Fruit fly (Drosophila melanogaster): Measurements from ENCODE around the gene CG9231.

Gene CG9231

dm6 chr3L:19618072-19618958 lies 32.5 kb upstream of the CG9231 start, which contains the start of gene asf1 (continued):
- TF ChIP-seq chm (GFP tag; IDR thresholded peaks at IDR 0.05) = no peak
- TF ChIP-seq z (GFP tag; IDR thresholded peaks at IDR 0.05) = no peak
- TF ChIP-seq Stat92E (GFP tag; optimal IDR thresholded peaks at IDR 0.05) = peak in 1 of 3 experiments; percentile 20
- TF ChIP-seq CG1233 (GFP tag; optimal IDR thresholded peaks at IDR 0.05) = no peak
- peak; percentile 68 for TF ChIP-seq CHES-1-like (GFP tag; optimal IDR thresholded peaks at IDR 0.05)
- peak; percentile 73; the same call in 1 of the 3 replicates for TF ChIP-seq hb (GFP tag; IDR thresholded peaks at IDR 0.05; ENCODE audit: partially characterized antibody)
- TF ChIP-seq CG3995 (GFP tag; optimal IDR thresholded peaks at IDR 0.05) = peak; percentile 36
- TF ChIP-seq ab (GFP tag; optimal IDR thresholded peaks at IDR 0.05) = no peak
- TF ChIP-seq CG32772 (GFP tag; IDR thresholded peaks at IDR 0.05) = no peak
- TF ChIP-seq Ssrp (tag; optimal IDR thresholded peaks at IDR 0.05) = no peak
- peak; percentile 21 for TF ChIP-seq CG4617 (GFP tag; optimal IDR thresholded peaks at IDR 0.05; ENCODE audit: borderline replicate concordance)
- TF ChIP-seq CG10431 (GFP tag; optimal IDR thresholded peaks at IDR 0.05) = peak; percentile 27
- no peak for TF ChIP-seq CG31441 (GFP tag; IDR thresholded peaks at IDR 0.05)
- TF ChIP-seq Xbp1 (GFP tag; optimal IDR thresholded peaks at IDR 0.05) = peak; percentile 7
- no peak for TF ChIP-seq CG17328 (GFP tag; IDR thresholded peaks at IDR 0.05)
- no peak for TF ChIP-seq CG17912 (GFP tag; optimal IDR thresholded peaks at IDR 0.05)
- TF ChIP-seq lmd (GFP tag; IDR thresholded peaks at IDR 0.05) = no peak
- TF ChIP-seq Lpt (GFP tag; optimal IDR thresholded peaks at IDR 0.05) = no peak
- no peak for TF ChIP-seq CG16779 (GFP tag; IDR thresholded peaks at IDR 0.05)
- peak; percentile 10 for TF ChIP-seq YL-1 (GFP tag; optimal IDR thresholded peaks at IDR 0.05)
- no peak for TF ChIP-seq Tbp (GFP tag; optimal IDR thresholded peaks at IDR 0.05)
- no peak for TF ChIP-seq sima (GFP tag; optimal IDR thresholded peaks at IDR 0.05)
- TF ChIP-seq sug (tag; optimal IDR thresholded peaks at IDR 0.05) = no peak
- peak; percentile 2 for TF ChIP-seq bab2 (GFP tag; optimal IDR thresholded peaks at IDR 0.05)
- TF ChIP-seq vvl (GFP tag; IDR thresholded peaks at IDR 0.05) = peak; percentile 11; the same call in 1 of the 2 replicates
- no peak for TF ChIP-seq Eip74EF (GFP tag; optimal IDR thresholded peaks at IDR 0.05)
- peak; percentile 17 for TF ChIP-seq HLH54F (GFP tag; optimal IDR thresholded peaks at IDR 0.05)
- TF ChIP-seq CG17359 (tag; optimal IDR thresholded peaks at IDR 0.05) = no peak
- no peak for TF ChIP-seq CG6683 (GFP tag; optimal IDR thresholded peaks at IDR 0.05)
- no peak for TF ChIP-seq Ets65A (GFP tag)
- TF ChIP-seq usp (GFP tag; optimal IDR thresholded peaks at IDR 0.05) = no peak
- no peak for TF ChIP-seq nerfin-2 (GFP tag; IDR thresholded peaks at IDR 0.05; ENCODE audit: partially characterized antibody)
- TF ChIP-seq D (optimal IDR thresholded peaks at IDR 0.05) = peak; percentile 63
- no peak for TF ChIP-seq D (GFP tag; optimal IDR thresholded peaks at IDR 0.05)
- no peak for TF ChIP-seq klu (GFP tag; IDR thresholded peaks at IDR 0.05)
- TF ChIP-seq crp (GFP tag; optimal IDR thresholded peaks at IDR 0.05) = peak; percentile 91 to 93
- TF ChIP-seq CG7556 (GFP tag; optimal IDR thresholded peaks at IDR 0.05) = peak; percentile 15
- TF ChIP-seq luna (GFP tag; optimal IDR thresholded peaks at IDR 0.05) = no peak
- TF ChIP-seq zen2 (GFP tag; IDR thresholded peaks at IDR 0.05; ENCODE audit: partially characterized antibody) = peak; percentile 45; the same call in 1 of the 3 replicates
- peak; percentile 31 for TF ChIP-seq CoRest (tag; optimal IDR thresholded peaks at IDR 0.05)
- TF ChIP-seq CG4282 (GFP tag; optimal IDR thresholded peaks at IDR 0.05) = no peak
- no peak for TF ChIP-seq Hand (GFP tag; optimal IDR thresholded peaks at IDR 0.05)
- TF ChIP-seq gt (GFP tag; IDR thresholded peaks at IDR 0.05) = no peak
- TF ChIP-seq Antp (GFP tag; optimal IDR thresholded peaks at IDR 0.05) = peak; percentile 23
- TF ChIP-seq h (optimal IDR thresholded peaks at IDR 0.05) = no peak
- TF ChIP-seq disco-r (GFP tag; optimal IDR thresholded peaks at IDR 0.05) = peak; percentile 6
- TF ChIP-seq Dad (GFP tag; optimal IDR thresholded peaks at IDR 0.05) = no peak
- peak; percentile 70 for TF ChIP-seq Dp (GFP tag; optimal IDR thresholded peaks at IDR 0.05)
- peak; percentile 80 for TF ChIP-seq CG15514 (GFP tag; optimal IDR thresholded peaks at IDR 0.05)

Data from whole organism, embryonic.